Fruit fly (Drosophila melanogaster) whole organism, embryonic: ENCODE results near the gene Cpr66Cb.
A peak's percentile ranks its signal among the peaks of the same experiment; 100 is the strongest.

Experiments
- BEAF-32 ChIP-seq: fragments of 200-800 bp; sonication (Bioruptor generic); optimal IDR thresholded peaks from 3 replicates; lab custom pipeline; 2017; ENCODE audit warnings: missing biosample characterization, missing genetic modification characterization, mild to moderate bottlenecking, moderate library complexity, missing genetic modification reagents
- CG10274 ChIP-seq: fragments of 200-800 bp; sonication (Bioruptor generic); optimal IDR thresholded peaks from 3 replicates; lab custom pipeline; 2017; ENCODE audit warnings: missing biosample characterization, mild to moderate bottlenecking, missing genetic modification characterization
- CG10543 ChIP-seq: fragments of 200-800 bp; sonication (Bioruptor generic); optimal IDR thresholded peaks from 3 replicates; lab custom pipeline; 2017; ENCODE audit warnings: missing biosample characterization, mild to moderate bottlenecking, missing genetic modification characterization, moderate library complexity
- CG12219 ChIP-seq: fragments of 200-800 bp; sonication (Bioruptor generic); optimal IDR thresholded peaks from 3 replicates; lab custom pipeline; 2018; ENCODE audit warnings: missing biosample characterization, mild to moderate bottlenecking, missing genetic modification characterization
- CG12769 ChIP-seq: fragments of 200-800 bp; sonication (Bioruptor generic); optimal IDR thresholded peaks from 2 replicates; lab custom pipeline; 2019; ENCODE audit warnings: missing biosample characterization, mild to moderate bottlenecking, missing genetic modification characterization, moderate library complexity
- CG16779 ChIP-seq: fragments of 200-800 bp; sonication (Bioruptor generic); IDR thresholded peaks from 2 replicates; pipeline ENCODE4 v1.3.6; 2022; ENCODE audit warnings: missing biosample characterization, missing genetic modification characterization
- CG1832 ChIP-seq: fragments of 200-800 bp; sonication (Bioruptor generic); optimal IDR thresholded peaks from 2 replicates; lab custom pipeline; 2017; ENCODE audit warnings: missing biosample characterization, mild to moderate bottlenecking, missing genetic modification characterization, inconsistent platforms
- CG42726 ChIP-seq: fragments of 200-800 bp; sonication (Bioruptor generic); IDR thresholded peaks from 2 replicates; pipeline ENCODE4 v1.3.6; 2022; ENCODE audit warnings: missing biosample characterization, missing genetic modification characterization; ENCODE audit not compliant: partially characterized antibody
- CG4360 ChIP-seq: fragments of 200-800 bp; sonication (Bioruptor generic); IDR thresholded peaks from 2 replicates; pipeline ENCODE4 v1.3.6; 2022; ENCODE audit warnings: missing biosample characterization, missing genetic modification characterization
- CG4820 ChIP-seq: fragments of 200-800 bp; sonication (Bioruptor generic); optimal IDR thresholded peaks from 3 replicates; lab custom pipeline; 2016; ENCODE audit warnings: missing biosample characterization, missing genetic modification characterization
- CG5180 ChIP-seq: fragments of 200-800 bp; sonication (Bioruptor generic); optimal IDR thresholded peaks from 3 replicates; lab custom pipeline; 2017; ENCODE audit warnings: missing biosample characterization, missing genetic modification characterization, mild to moderate bottlenecking, moderate library complexity, missing genetic modification reagents
- CG6765 ChIP-seq: fragments of 200-800 bp; sonication (Bioruptor generic); optimal IDR thresholded peaks from 3 replicates; lab custom pipeline; 2017; ENCODE audit warnings: missing biosample characterization, mild to moderate bottlenecking, missing genetic modification characterization
- CG6791 ChIP-seq: fragments of 200-800 bp; sonication (Bioruptor generic); IDR thresholded peaks from 3 replicates; pipeline ENCODE4 v1.3.6; 2022; ENCODE audit warnings: missing biosample characterization, missing genetic modification characterization; ENCODE audit not compliant: partially characterized antibody
- CG6813 ChIP-seq: fragments of 200-800 bp; sonication (Bioruptor generic); optimal IDR thresholded peaks from 2 replicates; lab custom pipeline; 2017; ENCODE audit warnings: missing biosample characterization, missing genetic modification characterization, mild to moderate bottlenecking, moderate library complexity, missing genetic modification reagents
- CG6854 ChIP-seq: fragments of 200-800 bp; sonication (Bioruptor generic); optimal IDR thresholded peaks from 3 replicates; lab custom pipeline; 2017; ENCODE audit warnings: missing biosample characterization, mild to moderate bottlenecking, missing genetic modification characterization
- CG7839 ChIP-seq: fragments of 200-800 bp; sonication (Bioruptor generic); optimal IDR thresholded peaks from 3 replicates; lab custom pipeline; 2018; ENCODE audit warnings: missing biosample characterization, mild to moderate bottlenecking, missing genetic modification characterization, moderate library complexity
- CG8359 ChIP-seq: fragments of 200-800 bp; sonication (Bioruptor generic); optimal IDR thresholded peaks from 2 replicates; lab custom pipeline; 2017; ENCODE audit warnings: missing biosample characterization, mild to moderate bottlenecking, missing genetic modification characterization, borderline replicate concordance
- CG9609 ChIP-seq: fragments of 200-800 bp; sonication (Bioruptor generic); optimal IDR thresholded peaks from 3 replicates; lab custom pipeline; 2016; ENCODE audit warnings: missing biosample characterization, missing genetic modification characterization
- Chrac-16 ChIP-seq: fragments of 200-800 bp; sonication (Bioruptor generic); optimal IDR thresholded peaks from 3 replicates; lab custom pipeline; 2016; ENCODE audit warnings: missing biosample characterization, missing genetic modification characterization
- Dfd ChIP-seq, 2 experiments: fragments of >200 bp; optimal IDR thresholded peaks; 2 replicates each; lab custom pipeline; 2017; ENCODE audit warnings: missing biosample characterization in 2 of 2, missing genetic modification characterization in 2 of 2
- Doc3 ChIP-seq: fragments of 200-800 bp; sonication (Bioruptor generic); IDR thresholded peaks from 3 replicates; pipeline ENCODE4 v1.3.6; 2022; ENCODE audit warnings: missing biosample characterization, missing genetic modification characterization; ENCODE audit not compliant: partially characterized antibody
- Dp ChIP-seq: fragments of 200-800 bp; sonication (Bioruptor generic); optimal IDR thresholded peaks from 2 replicates; lab custom pipeline; 2018; ENCODE audit warnings: missing biosample characterization, mild to moderate bottlenecking, missing genetic modification characterization, moderate library complexity
- E2f2 ChIP-seq: fragments of 200-800 bp; sonication (Bioruptor generic); IDR thresholded peaks from 2 replicates; pipeline ENCODE4 v1.3.6; 2022; ENCODE audit warnings: missing biosample characterization, missing genetic modification characterization
- Hmr ChIP-seq: fragments of 200-800 bp; sonication (Bioruptor generic); optimal IDR thresholded peaks from 3 replicates; lab custom pipeline; 2017; ENCODE audit warnings: mild to moderate bottlenecking, missing biosample characterization, missing genetic modification reagents, missing genetic modification characterization
- Max ChIP-seq: fragments of 200-800 bp; sonication (Bioruptor generic); optimal IDR thresholded peaks from 2 replicates; lab custom pipeline; 2016; ENCODE audit warnings: missing biosample characterization, mild to moderate bottlenecking, missing genetic modification characterization
- PHDP ChIP-seq: fragments of 200-800 bp; sonication (Bioruptor generic); optimal IDR thresholded peaks from 3 replicates; lab custom pipeline; 2018; ENCODE audit warnings: missing biosample characterization, mild to moderate bottlenecking, missing genetic modification characterization, moderate library complexity
- Usf ChIP-seq: fragments of 200-800 bp; sonication (Bioruptor generic); optimal IDR thresholded peaks from 2 replicates; lab custom pipeline; 2017; ENCODE audit warnings: missing genotype, missing biosample characterization, missing genetic modification characterization
- ac ChIP-seq: fragments of 200-800 bp; sonication (Bioruptor generic); optimal IDR thresholded peaks from 3 replicates; lab custom pipeline; 2017; ENCODE audit warnings: missing biosample characterization, mild to moderate bottlenecking, missing genetic modification characterization
- ase ChIP-seq: fragments of 200-800 bp; sonication (Bioruptor generic); IDR thresholded peaks from 3 replicates; pipeline ENCODE4 v1.3.6; 2022; ENCODE audit warnings: missing biosample characterization, missing genetic modification characterization
- ash1 ChIP-seq: fragments of 200-800 bp; sonication (Bioruptor generic); optimal IDR thresholded peaks from 2 replicates; lab custom pipeline; 2018; ENCODE audit warnings: missing biosample characterization, mild to moderate bottlenecking, missing genetic modification characterization
- danr ChIP-seq: fragments of 200-800 bp; sonication (Bioruptor generic); IDR thresholded peaks from 2 replicates; pipeline ENCODE4 v1.3.6; 2022; ENCODE audit warnings: missing biosample characterization, missing genetic modification characterization
- fd102C ChIP-seq: fragments of 200-800 bp; sonication (Bioruptor generic); optimal IDR thresholded peaks from 2 replicates; lab custom pipeline; 2018; ENCODE audit warnings: missing biosample characterization, mild to moderate bottlenecking, missing genetic modification characterization, moderate library complexity
- fd96Cb ChIP-seq: fragments of 200-800 bp; sonication (Bioruptor generic); optimal IDR thresholded peaks from 2 replicates; lab custom pipeline; 2018; ENCODE audit warnings: missing biosample characterization, mild to moderate bottlenecking, missing genetic modification characterization, moderate library complexity
- gcm ChIP-seq: fragments of 200-800 bp; sonication (Bioruptor generic); optimal IDR thresholded peaks from 2 replicates; lab custom pipeline; 2019; ENCODE audit warnings: missing biosample characterization, mild to moderate bottlenecking, missing genetic modification characterization, moderate library complexity
- hkb ChIP-seq, 2 experiments: fragments of 200-800 bp in 1 of 2; fragments of >200 bp in 1 of 2; sonication (Bioruptor generic) in 1 of 2; IDR thresholded peaks in 1 of 2; optimal IDR thresholded peaks in 1 of 2; 2 replicates each; pipeline versions ENCODE4 v1.3.6 to Lab custom; 2017 to 2022; ENCODE audit warnings: missing biosample characterization in 1 of 2, missing genetic modification characterization in 1 of 2
- jumu ChIP-seq: fragments of 200-800 bp; sonication (Bioruptor generic); optimal IDR thresholded peaks from 3 replicates; lab custom pipeline; 2016; ENCODE audit warnings: missing biosample characterization, missing genetic modification characterization
- kni ChIP-seq: fragments of 200-800 bp; sonication (Bioruptor generic); optimal IDR thresholded peaks from 3 replicates; lab custom pipeline; 2017; ENCODE audit warnings: mild to moderate bottlenecking, missing biosample characterization, missing genetic modification reagents, missing genetic modification characterization
- oc ChIP-seq: fragments of 200-800 bp; sonication (Bioruptor generic); optimal IDR thresholded peaks from 2 replicates; lab custom pipeline; 2018; ENCODE audit warnings: missing biosample characterization, mild to moderate bottlenecking, missing genetic modification characterization, moderate library complexity
- pho ChIP-seq: fragments of 200-800 bp; sonication (Bioruptor generic); optimal IDR thresholded peaks from 2 replicates; lab custom pipeline; 2016; ENCODE audit warnings: missing biosample characterization, missing genetic modification characterization
- phol ChIP-seq: fragments of 200-800 bp; sonication (Bioruptor generic); optimal IDR thresholded peaks from 3 replicates; lab custom pipeline; 2018; ENCODE audit warnings: missing biosample characterization, mild to moderate bottlenecking, missing genetic modification characterization, moderate library complexity
- stwl ChIP-seq: fragments of 200-800 bp; sonication (Bioruptor generic); optimal IDR thresholded peaks from 3 replicates; lab custom pipeline; 2018; ENCODE audit warnings: missing biosample characterization, mild to moderate bottlenecking, missing genetic modification characterization, moderate library complexity
- tap ChIP-seq: fragments of 200-800 bp; optimal IDR thresholded peaks from 3 replicates; lab custom pipeline; 2019; ENCODE audit warnings: missing biosample characterization, mild to moderate bottlenecking, missing genetic modification characterization, moderate library complexity
- tgo ChIP-seq: fragments of 200-800 bp; sonication (Bioruptor generic); IDR thresholded peaks from 3 replicates; pipeline ENCODE4 v1.3.6; 2022; ENCODE audit warnings: missing biosample characterization, missing genetic modification characterization
- tin ChIP-seq: fragments of 200-800 bp; sonication (Bioruptor generic); optimal IDR thresholded peaks from 3 replicates; lab custom pipeline; 2016; ENCODE audit warnings: missing biosample characterization, missing genetic modification characterization
- ttk ChIP-seq: fragments of 200-800 bp; sonication (Bioruptor generic); IDR thresholded peaks from 2 replicates; pipeline ENCODE4 v2.1.2; 2022; ENCODE audit warnings: missing biosample characterization, missing genetic modification characterization
- vvl ChIP-seq: fragments of 200-800 bp; sonication (Bioruptor generic); IDR thresholded peaks from 2 replicates; pipeline ENCODE4 v1.3.6; 2022; ENCODE audit warnings: missing biosample characterization, missing genetic modification characterization
- wek ChIP-seq: fragments of 200-800 bp; sonication (Bioruptor generic); optimal IDR thresholded peaks from 3 replicates; lab custom pipeline; 2018; ENCODE audit warnings: missing biosample characterization, mild to moderate bottlenecking, missing genetic modification characterization, moderate library complexity

Cpr66Cb gene

dm6 chr3L:8315141-8315816, 21.2 kb upstream of the Cpr66Cb start, which contains the start of gene Cpsf6 (continued):
- peak; percentile 52 for TF ChIP-seq fd96Cb
- TF ChIP-seq gcm (GFP tag; lab: Kevin White, UChicago), result no peak
- TF ChIP-seq Max (GFP tag; lab: Kevin White, UChicago), result peak; percentile 51
- no peak for TF ChIP-seq CG5180 (GFP tag; lab: Kevin White, UChicago)
- TF ChIP-seq CG10274 (GFP tag; lab: Kevin White, UChicago), result no peak
- TF ChIP-seq pho (GFP tag; lab: Kevin White, UChicago), result peak; percentile 46
- TF ChIP-seq E2f2 (GFP tag; lab: Robert Waterston, UW), result peak; percentile 79
- TF ChIP-seq tap, result no peak
- no peak for TF ChIP-seq oc (tag; lab: Kevin White, UChicago)
- peak; percentile 25; the same call in 1 of the 2 replicates for TF ChIP-seq ttk (GFP tag; lab: Robert Waterston, UW)
- TF ChIP-seq ac (GFP tag; lab: Kevin White, UChicago), result no peak
- TF ChIP-seq CG9609 (GFP tag; lab: Kevin White, UChicago), result peak; percentile 31
- TF ChIP-seq Chrac-16 (GFP tag; lab: Kevin White, UChicago), result peak; percentile 61
- peak; percentile 67 for TF ChIP-seq CG7839 (tag; lab: Kevin White, UChicago)
- TF ChIP-seq kni (GFP tag; lab: Kevin White, UChicago), result no peak
- TF ChIP-seq tin (GFP tag; lab: Kevin White, UChicago), result peak; percentile 63
- 0 out of 2 replicates have a peak, but pooled peaks have one; percentile 18 for TF ChIP-seq CG42726
- TF ChIP-seq danr (GFP tag; lab: Robert Waterston, UW), result no peak
- peak; percentile 98 for TF ChIP-seq phol
- TF ChIP-seq Dfd (GFP tag; optimal IDR thresholded peaks at IDR 0.05; lab: Kevin White, UChicago), result no peak
- TF ChIP-seq Dp (GFP tag; lab: Kevin White, UChicago), result peak; percentile 67
- TF ChIP-seq vvl (GFP tag; lab: Robert Waterston, UW), result peak; percentile 78
- no peak for TF ChIP-seq ash1 (GFP tag; lab: Kevin White, UChicago)
- TF ChIP-seq CG4820 (GFP tag; lab: Kevin White, UChicago), result peak; percentile 37
- TF ChIP-seq CG6813, result no peak
- TF ChIP-seq CG16779 (GFP tag; lab: Robert Waterston, UW), result no peak; the same call in 1 of the 2 replicates
- peak; percentile 8 for TF ChIP-seq Usf (GFP tag; lab: Kevin White, UChicago)
- no peak for TF ChIP-seq Doc3
- peak; percentile 61; the same call in 2 of the 3 replicates for TF ChIP-seq tgo (GFP tag; lab: Robert Waterston, UW)
- TF ChIP-seq CG12769 (tag; lab: Kevin White, UChicago), result peak; percentile 78
- TF ChIP-seq ase (GFP tag; lab: Robert Waterston, UW), result peak; percentile 63; the same call in 2 of the 3 replicates
- peak; percentile 57 for TF ChIP-seq Hmr
- peak; percentile 88 for TF ChIP-seq CG1832 (GFP tag; lab: Kevin White, UChicago)
- peak; percentile 99 for TF ChIP-seq wek (GFP tag; lab: Kevin White, UChicago)
- TF ChIP-seq CG12219 (GFP tag; lab: Kevin White, UChicago), result peak; percentile 33
- TF ChIP-seq BEAF-32 (GFP tag; lab: Kevin White, UChicago), result peak; percentile 54
- no peak for TF ChIP-seq CG6765
- TF ChIP-seq CG10543 (GFP tag; lab: Kevin White, UChicago), result peak; percentile 28
- no peak for TF ChIP-seq CG8359 (GFP tag; lab: Kevin White, UChicago)
- TF ChIP-seq CG6854 (GFP tag; lab: Kevin White, UChicago), result no peak
- peak; percentile 5 for TF ChIP-seq fd102C (GFP tag; lab: Kevin White, UChicago)
- TF ChIP-seq CG4360, result no peak
- peak; percentile 60 for TF ChIP-seq stwl (tag; lab: Kevin White, UChicago)
- TF ChIP-seq jumu (GFP tag; lab: Kevin White, UChicago), result no peak
- TF ChIP-seq CG6791, result no peak
- TF ChIP-seq PHDP (tag; lab: Kevin White, UChicago), result peak; percentile 76
- TF ChIP-seq hkb (optimal IDR thresholded peaks at IDR 0.05; lab: Kevin White, UChicago), result no peak
- TF ChIP-seq hkb (GFP tag; IDR thresholded peaks at IDR 0.05; lab: Robert Waterston, UW), result peak; percentile 48
